Fruit fly (Drosophila melanogaster) whole organism, prepupa: Measurements from ENCODE around the gene Snm1.

Experiments
- CG10631 ChIP-seq: fragments of 200-800 bp; sonication (Bioruptor generic); optimal IDR thresholded peaks from 2 replicates; lab custom pipeline; 2016; ENCODE audit warnings: missing biosample characterization, missing genetic modification characterization
- CG10669 ChIP-seq: fragments of 200-800 bp; sonication (Bioruptor generic); optimal IDR thresholded peaks from 3 replicates; lab custom pipeline; 2018; ENCODE audit warnings: missing biosample characterization, mild to moderate bottlenecking, missing genetic modification characterization, moderate library complexity
- CG11762 ChIP-seq: fragments of 200-800 bp; sonication (Bioruptor generic); optimal IDR thresholded peaks from 3 replicates; lab custom pipeline; 2016; ENCODE audit warnings: missing biosample characterization, missing genetic modification characterization; ENCODE audit not compliant: insufficient read depth
- CG11902 ChIP-seq: fragments of 200-800 bp; sonication (Bioruptor generic); optimal IDR thresholded peaks from 3 replicates; lab custom pipeline; 2016; ENCODE audit warnings: missing biosample characterization, missing genetic modification characterization
- CG15336 ChIP-seq: fragments of 200-800 bp; sonication (Bioruptor generic); IDR thresholded peaks from 2 replicates; pipeline ENCODE4 v1.3.6; 2022; ENCODE audit warnings: missing biosample characterization, missing genetic modification characterization
- CG1621 ChIP-seq: fragments of 200-800 bp; sonication (Bioruptor generic); optimal IDR thresholded peaks from 3 replicates; lab custom pipeline; 2018; ENCODE audit warnings: missing biosample characterization, mild to moderate bottlenecking, missing genetic modification characterization
- CG16779 ChIP-seq: fragments of 200-800 bp; sonication (Bioruptor generic); optimal IDR thresholded peaks from 3 replicates; lab custom pipeline; 2017; ENCODE audit warnings: missing biosample characterization, mild to moderate bottlenecking, missing genetic modification characterization
- CG3032 ChIP-seq: fragments of 200-800 bp; optimal IDR thresholded peaks from 2 replicates; lab custom pipeline; 2019; ENCODE audit warnings: missing biosample characterization, mild to moderate bottlenecking, missing genetic modification characterization, moderate library complexity
- CG31627 ChIP-seq: fragments of 200-800 bp; sonication (Bioruptor generic); optimal IDR thresholded peaks from 3 replicates; lab custom pipeline; 2016; ENCODE audit warnings: missing biosample characterization, missing genetic modification characterization
- CG34406 ChIP-seq: fragments of 200-800 bp; sonication (Bioruptor generic); optimal IDR thresholded peaks from 3 replicates; lab custom pipeline; 2016; ENCODE audit warnings: missing biosample characterization, missing genetic modification characterization
- CG3919 ChIP-seq: fragments of 200-800 bp; sonication (Bioruptor generic); optimal IDR thresholded peaks from 3 replicates; lab custom pipeline; 2016; ENCODE audit warnings: missing biosample characterization, missing genetic modification characterization
- CG4318 ChIP-seq: fragments of 200-800 bp; sonication (Bioruptor generic); optimal IDR thresholded peaks from 3 replicates; lab custom pipeline; 2017; ENCODE audit warnings: missing biosample characterization, mild to moderate bottlenecking, missing genetic modification characterization
- CG6854 ChIP-seq: fragments of 200-800 bp; sonication (Bioruptor generic); optimal IDR thresholded peaks from 2 replicates; lab custom pipeline; 2017; ENCODE audit warnings: missing biosample characterization, mild to moderate bottlenecking, missing genetic modification characterization
- CG7368 ChIP-seq: fragments of 200-800 bp; sonication (Bioruptor generic); optimal IDR thresholded peaks from 3 replicates; lab custom pipeline; 2016; ENCODE audit warnings: missing biosample characterization, missing genetic modification characterization
- CG8119 ChIP-seq: fragments of 200-800 bp; sonication (Bioruptor generic); IDR thresholded peaks from 3 replicates; pipeline ENCODE4 v1.3.6; 2022; ENCODE audit warnings: missing biosample characterization, missing genetic modification characterization
- CG8319 ChIP-seq: fragments of 200-800 bp; sonication (Bioruptor generic); optimal IDR thresholded peaks from 3 replicates; lab custom pipeline; 2016; ENCODE audit warnings: missing biosample characterization, missing genetic modification characterization
- Eip75B ChIP-seq: fragments of 200-800 bp; sonication (Bioruptor generic); optimal IDR thresholded peaks from 3 replicates; lab custom pipeline; 2016; ENCODE audit warnings: missing biosample characterization, missing genetic modification characterization
- Eip78C ChIP-seq: fragments of 200-800 bp; sonication (Bioruptor generic); peaks from one replicate; lab custom pipeline; 2016; ENCODE audit warnings: missing biosample characterization, missing genetic modification characterization
- Eip93F ChIP-seq: fragments of 200-800 bp; sonication (Bioruptor generic); optimal IDR thresholded peaks from 2 replicates; lab custom pipeline; 2016; ENCODE audit warnings: missing biosample characterization, mild to moderate bottlenecking, missing genetic modification characterization
- Ets21C ChIP-seq: fragments of 200-800 bp; sonication (Bioruptor generic); optimal IDR thresholded peaks from 3 replicates; lab custom pipeline; 2016; ENCODE audit warnings: missing biosample characterization, missing genetic modification characterization
- Ets96B ChIP-seq: fragments of 200-800 bp; optimal IDR thresholded peaks from 2 replicates; lab custom pipeline; 2019; ENCODE audit warnings: missing biosample characterization, mild to moderate bottlenecking, missing genetic modification characterization, moderate library complexity
- Gug ChIP-seq: fragments of 200-800 bp; sonication (Bioruptor generic); IDR thresholded peaks from 2 replicates; pipeline ENCODE4 v1.3.6; 2022; ENCODE audit warnings: missing biosample characterization, missing genetic modification characterization
- Met ChIP-seq: fragments of 200-800 bp; sonication (Bioruptor generic); optimal IDR thresholded peaks from 3 replicates; lab custom pipeline; 2016; ENCODE audit warnings: missing biosample characterization, missing genetic modification characterization
- OdsH ChIP-seq: fragments of 200-800 bp; sonication (Bioruptor generic); optimal IDR thresholded peaks from 3 replicates; lab custom pipeline; 2016; ENCODE audit warnings: missing biosample characterization, missing genetic modification characterization
- Sox14 ChIP-seq: fragments of 200-800 bp; sonication (Bioruptor generic); optimal IDR thresholded peaks from 3 replicates; lab custom pipeline; 2016; ENCODE audit warnings: missing biosample characterization, missing genetic modification characterization
- Sox15 ChIP-seq: fragments of 200-800 bp; sonication (Bioruptor generic); optimal IDR thresholded peaks from 3 replicates; lab custom pipeline; 2016; ENCODE audit warnings: missing biosample characterization, missing genetic modification characterization
- achi ChIP-seq: fragments of 200-800 bp; sonication (Bioruptor generic); optimal IDR thresholded peaks from 3 replicates; lab custom pipeline; 2016; ENCODE audit warnings: missing biosample characterization, missing genetic modification characterization
- cyc ChIP-seq: fragments of 200-800 bp; sonication (Bioruptor generic); optimal IDR thresholded peaks from 3 replicates; lab custom pipeline; 2016; ENCODE audit warnings: missing biosample characterization, missing genetic modification characterization
- dsx ChIP-seq: fragments of 200-800 bp; optimal IDR thresholded peaks from 3 replicates; lab custom pipeline; 2019; ENCODE audit warnings: missing biosample characterization, mild to moderate bottlenecking, missing genetic modification characterization, moderate library complexity; ENCODE audit not compliant: poor library complexity, severe bottlenecking
- eg ChIP-seq: fragments of 200-800 bp; sonication (Bioruptor generic); IDR thresholded peaks from 3 replicates; pipeline ENCODE4 v1.3.6; 2022; ENCODE audit warnings: missing biosample characterization, missing genetic modification characterization
- esn ChIP-seq: fragments of 200-800 bp; sonication (Bioruptor generic); optimal IDR thresholded peaks from 2 replicates; lab custom pipeline; 2016; ENCODE audit warnings: missing biosample characterization, mild to moderate bottlenecking, missing genetic modification characterization, moderate library complexity
- fkh ChIP-seq: fragments of 200-800 bp; sonication (Bioruptor generic); optimal IDR thresholded peaks from 3 replicates; lab custom pipeline; 2017; ENCODE audit warnings: missing biosample characterization, mild to moderate bottlenecking, missing genetic modification characterization, moderate library complexity
- lz ChIP-seq: fragments of 200-800 bp; sonication (Bioruptor generic); optimal IDR thresholded peaks from 3 replicates; lab custom pipeline; 2016; ENCODE audit warnings: missing biosample characterization, missing genetic modification characterization
- net ChIP-seq: fragments of 200-800 bp; sonication (Bioruptor generic); optimal IDR thresholded peaks from 3 replicates; lab custom pipeline; 2016; ENCODE audit warnings: missing biosample characterization, missing genetic modification characterization
- salr ChIP-seq, 2 experiments: fragments of 200-800 bp; sonication (Bioruptor generic); optimal IDR thresholded peaks; 3 replicates each; lab custom pipeline; 2016 to 2018; ENCODE audit warnings: missing biosample characterization in 2 of 2, missing genetic modification characterization in 2 of 2, mild to moderate bottlenecking in 1 of 2
- ss ChIP-seq, 2 experiments: fragments of 200-800 bp; sonication (Bioruptor generic); optimal IDR thresholded peaks; 2 replicates in 1 of 2; 3 replicates in 1 of 2; lab custom pipeline; 2017 to 2018; ENCODE audit warnings: mild to moderate bottlenecking in 2 of 2, missing biosample characterization in 2 of 2, missing genetic modification characterization in 2 of 2, moderate library complexity in 1 of 2
- topi ChIP-seq: fragments of 200-800 bp; sonication (Bioruptor generic); optimal IDR thresholded peaks from 3 replicates; lab custom pipeline; 2016; ENCODE audit warnings: missing biosample characterization, missing genetic modification characterization
- vri ChIP-seq: fragments of 200-800 bp; sonication (Bioruptor generic); optimal IDR thresholded peaks from 3 replicates; lab custom pipeline; 2016; ENCODE audit warnings: missing biosample characterization, mild to moderate bottlenecking, missing genetic modification characterization

The Snm1 gene

DNA sequence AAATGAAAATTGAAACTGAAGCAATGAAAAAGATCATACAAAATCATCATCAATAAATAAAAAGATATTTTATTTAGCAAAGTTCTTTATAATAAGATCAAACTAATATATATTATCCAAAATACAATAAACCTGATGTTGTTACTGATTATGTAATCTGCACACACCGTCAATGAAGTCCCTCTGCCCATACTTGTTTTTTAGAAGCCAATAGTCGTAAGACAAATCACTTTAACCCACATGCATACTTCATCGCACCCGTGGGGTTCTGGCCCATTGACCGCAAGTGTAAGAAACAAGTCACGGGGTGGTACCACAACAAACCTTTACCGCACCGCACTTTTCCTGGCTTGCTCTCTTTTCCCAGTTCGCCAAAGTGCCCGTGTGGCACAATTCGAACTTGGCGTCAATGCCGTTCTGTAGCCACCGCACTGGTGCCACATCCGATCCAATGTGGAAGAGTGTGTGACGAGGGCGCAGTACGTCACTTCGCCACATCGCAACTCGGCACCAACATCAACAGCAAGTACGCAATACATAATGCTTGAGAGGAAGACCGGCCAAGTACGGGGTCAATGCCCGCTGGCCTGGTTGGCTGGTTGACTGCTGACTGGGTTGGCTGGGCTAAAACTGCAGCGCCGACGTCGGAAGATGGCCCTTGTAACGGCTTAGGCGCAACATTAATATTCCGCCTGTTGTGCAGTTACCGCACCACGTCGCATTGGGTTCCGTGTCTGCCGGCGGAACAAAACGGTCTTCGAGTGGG, 18.2 kb downstream of the Snm1 start (continued):
- TF ChIP-seq vri (no peak), CG10631 (peak; percentile 4), CG7368 (GFP tag; lab: Kevin White, UChicago) (no peak), net (GFP tag; lab: Kevin White, UChicago) (no peak), fkh (GFP tag; lab: Kevin White, UChicago) (no peak), Eip75B (GFP tag; lab: Kevin White, UChicago) (no peak), achi (peak; percentile 7), CG31627 (GFP tag; lab: Kevin White, UChicago) (peak; percentile 19), Sox14 (GFP tag; lab: Kevin White, UChicago) (no peak), CG11762 (GFP tag; lab: Kevin White, UChicago) (no peak), ss (GFP tag; optimal IDR thresholded peaks at IDR 0.05; lab: Kevin White, UChicago) (no peak)

dm6 chr3R:5573883-5574282, 19.0 kb downstream of the Snm1 start:
- TF ChIP-seq CG15336 (GFP tag; lab: Robert Waterston, UW) (no peak), salr (GFP tag; optimal IDR thresholded peaks at IDR 0.05; lab: Kevin White, UChicago) (no peak), CG31627 (GFP tag; lab: Kevin White, UChicago) (peak; percentile 2), Met (GFP tag; lab: Kevin White, UChicago) (peak; percentile 44), cyc (peak; percentile 16)

dm6 chr3R:5587863-5588519, 33.1 kb downstream of the Snm1 start, which contains the start of gene CG2926:
Gene CG2926, minus strand, starts transcription at chr3R:5588380.
- peak; percentile 18 for TF ChIP-seq CG31627 (GFP tag; lab: Kevin White, UChicago)
- no peak for TF ChIP-seq Eip78C (GFP tag; lab: Kevin White, UChicago)
- peak; percentile 45 for TF ChIP-seq CG6854 (GFP tag; lab: Kevin White, UChicago)
- TF ChIP-seq lz, result peak; percentile 40
- no peak for TF ChIP-seq CG8319 (GFP tag; lab: Kevin White, UChicago)
- TF ChIP-seq cyc, result peak; percentile 31
- TF ChIP-seq CG15336 (GFP tag; lab: Robert Waterston, UW), result peak; percentile 28; the same call in 1 of the 2 replicates
- peak; percentile 43 for TF ChIP-seq esn (GFP tag; lab: Kevin White, UChicago)

DNA sequence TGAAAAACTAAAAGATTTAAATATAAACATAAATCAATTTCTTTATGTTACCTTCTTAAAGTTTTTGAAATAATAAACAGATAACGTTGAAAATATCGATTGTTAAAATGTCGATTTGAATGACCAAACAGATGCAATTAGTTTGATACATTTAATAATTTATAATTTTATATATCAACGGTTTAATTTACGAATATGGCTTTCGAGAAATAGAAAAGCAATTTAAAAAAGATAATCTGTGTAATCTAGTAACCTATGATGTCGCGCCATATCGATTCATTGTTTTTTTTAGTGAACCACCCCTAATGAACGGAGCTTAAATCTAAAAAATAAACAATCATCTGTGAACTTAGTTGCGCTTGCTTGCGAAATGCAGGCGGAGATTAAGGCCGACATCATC, 33.7 kb downstream of the Snm1 start, which contains the start of gene PolZ2:
TSS of gene PolZ2 (plus strand) at position 301 of the 400 bp plus-strand sequence.
- TF ChIP-seq CG34406 (no peak), Met (GFP tag; lab: Kevin White, UChicago) (no peak), eg (GFP tag; lab: Robert Waterston, UW) (no peak), Sox15 (GFP tag; lab: Kevin White, UChicago) (no peak), OdsH (GFP tag; lab: Kevin White, UChicago) (no peak)

DNA sequence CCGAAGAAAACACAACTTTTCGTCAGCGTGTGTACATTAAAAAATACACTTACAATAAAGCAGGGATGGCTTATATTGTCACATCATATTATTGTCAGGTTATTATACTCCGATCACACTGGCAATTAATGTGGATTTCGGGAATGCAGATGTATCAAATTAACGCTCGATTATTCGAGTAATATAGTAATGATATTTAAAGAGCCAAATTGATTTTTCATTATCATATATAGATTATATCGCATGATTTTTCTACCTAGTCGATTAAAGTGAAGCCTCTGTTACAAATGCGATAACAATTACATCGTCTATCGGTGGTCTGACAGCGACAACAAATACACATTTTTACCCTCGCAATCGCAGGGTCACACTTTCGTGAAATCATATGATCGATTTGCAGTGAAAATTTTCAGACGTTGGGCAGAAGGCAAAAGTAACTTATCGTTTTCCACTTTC, 36.5 kb downstream of the Snm1 start, which contains the start of the genes noi and Vha26:
TSS of gene noi (minus strand) at position 62 of the 456 bp plus-strand sequence.
TSS of gene Vha26 (plus strand) at position 366 of the 456 bp plus-strand sequence.
- TF ChIP-seq CG3919 (GFP tag; lab: Kevin White, UChicago), result no peak
- TF ChIP-seq Eip78C (GFP tag; lab: Kevin White, UChicago), result peak; percentile 61
- TF ChIP-seq dsx (GFP tag; lab: Kevin White, UChicago), result peak; percentile 38
- peak; percentile 10 for TF ChIP-seq CG6854 (GFP tag; lab: Kevin White, UChicago)
- no peak for TF ChIP-seq CG4318
- TF ChIP-seq CG11902 (GFP tag; lab: Kevin White, UChicago), result no peak
- peak; percentile 9 for TF ChIP-seq CG1621 (tag; lab: Kevin White, UChicago)
- peak; percentile 49 for TF ChIP-seq CG31627 (GFP tag; lab: Kevin White, UChicago)
- TF ChIP-seq CG16779 (tag; lab: Kevin White, UChicago), result no peak
- peak; percentile 95 for TF ChIP-seq achi
- no peak for TF ChIP-seq OdsH (GFP tag; lab: Kevin White, UChicago)
- no peak for TF ChIP-seq Sox14 (GFP tag; lab: Kevin White, UChicago)
- TF ChIP-seq lz, result peak; percentile 26
- no peak for TF ChIP-seq CG10669
- TF ChIP-seq CG8119 (GFP tag; lab: Robert Waterston, UW), result no peak
- TF ChIP-seq esn (GFP tag; lab: Kevin White, UChicago), result peak; percentile 11
- TF ChIP-seq cyc, result peak; percentile 37
- TF ChIP-seq Gug (GFP tag; lab: Robert Waterston, UW), result no peak
- peak; percentile 7 for TF ChIP-seq Ets96B
- TF ChIP-seq Ets21C, result no peak
- peak; percentile 20 for TF ChIP-seq topi (GFP tag; lab: Kevin White, UChicago)
- TF ChIP-seq CG11762 (GFP tag; lab: Kevin White, UChicago), result no peak
- no peak for TF ChIP-seq CG7368 (GFP tag; lab: Kevin White, UChicago)
- peak; percentile 58 for TF ChIP-seq CG3032 (tag; lab: Kevin White, UChicago)
- TF ChIP-seq Sox15 (GFP tag; lab: Kevin White, UChicago), result peak; percentile 2
- TF ChIP-seq Eip93F (GFP tag; lab: Kevin White, UChicago), result no peak
